Worm (Caenorhabditis elegans): ENCODE data around the gene C16C8.12.

DNA sequence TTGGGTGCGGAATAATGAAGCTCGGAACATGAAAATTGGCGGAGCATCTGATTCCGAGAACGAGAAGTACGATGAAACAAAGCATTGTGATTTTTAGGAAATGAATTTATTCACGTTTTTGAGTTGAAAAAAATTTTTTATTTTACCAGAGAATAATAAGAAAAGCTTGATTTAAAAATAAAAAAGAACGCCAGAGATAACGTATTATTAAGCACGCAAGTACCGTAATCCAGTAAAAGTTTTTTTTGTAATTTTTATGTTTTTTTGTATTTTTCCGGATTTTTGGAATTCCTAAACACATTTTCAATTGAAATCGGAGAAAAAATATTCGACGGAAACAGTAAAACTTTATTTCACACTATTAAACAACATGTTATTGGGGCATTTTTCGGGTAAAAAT, 9.4 kb upstream of the C16C8.12 start, which contains the start of gene C16C8.22:
- TF ChIP-seq ztf-6 (GFP tag; IDR thresholded peaks at IDR 0.05) (no peak), lag-1 (GFP tag; IDR thresholded peaks at IDR 0.05) (no peak), pha-4 (tag; optimal IDR thresholded peaks at IDR 0.05) (no peak), xnd-1 (tag; optimal IDR thresholded peaks at IDR 0.05) (no peak), sdz-38 (tag; optimal IDR thresholded peaks at IDR 0.05) (no peak), snpc-4 (GFP tag; optimal IDR thresholded peaks at IDR 0.05) (no peak), snpc-4 (tag; optimal IDR thresholded peaks at IDR 0.05) (no peak), ets-4 (GFP tag; optimal IDR thresholded peaks at IDR 0.05) (no peak), hmg-20 (GFP tag; IDR thresholded peaks at IDR 0.05) (no peak), C17E4.6 (GFP tag; IDR thresholded peaks at IDR 0.05) (no peak), F57C9.4 (tag; optimal IDR thresholded peaks at IDR 0.05) (no peak), nhr-120 (GFP tag; IDR thresholded peaks at IDR 0.05) (no peak), him-1 (tag; optimal IDR thresholded peaks at IDR 0.05) (no peak), B0336.3 (GFP tag; IDR thresholded peaks at IDR 0.05) (no peak), F33H1.4 (GFP tag; IDR thresholded peaks at IDR 0.05) (no peak)
